Worm (Caenorhabditis elegans) whole organism, L2 larva: ENCODE data around the gene fbxa-96.

Experiments used
- ama-1 ChIP-seq: fragments of 150-350 bp; optimal IDR thresholded peaks from 2 replicates; lab custom pipeline; 2018; ENCODE audit warnings: inconsistent platforms
- ceh-16 ChIP-seq: fragments of 150-350 bp; optimal IDR thresholded peaks from 2 replicates; lab custom pipeline; 2014; ENCODE audit warnings: missing biosample characterization, missing genetic modification characterization
- mbf-1 ChIP-seq: sonication (generic microtip); optimal IDR thresholded peaks from 2 replicates; lab custom pipeline; 2017; ENCODE audit warnings: missing biosample characterization, missing genetic modification characterization
- nhr-11 ChIP-seq: fragments of 150-350 bp; optimal IDR thresholded peaks from 2 replicates; lab custom pipeline; 2014; ENCODE audit warnings: missing biosample characterization, missing genetic modification characterization
- nhr-6 ChIP-seq: fragments of 150-350 bp; optimal IDR thresholded peaks from 2 replicates; lab custom pipeline; 2014; ENCODE audit warnings: missing biosample characterization, missing genetic modification characterization
- snpc-4 ChIP-seq: fragments of 150-350 bp; optimal IDR thresholded peaks from 2 replicates; lab custom pipeline; 2014; ENCODE audit warnings: missing biosample characterization, missing genetic modification characterization
- unc-39 ChIP-seq: fragments of 150-350 bp; optimal IDR thresholded peaks from 2 replicates; lab custom pipeline; 2014; ENCODE audit warnings: missing biosample characterization, missing genetic modification characterization
- unc-62 ChIP-seq: fragments of 150-350 bp; optimal IDR thresholded peaks from 2 replicates; lab custom pipeline; 2014; ENCODE audit warnings: missing biosample characterization, missing genetic modification reagents, missing genetic modification characterization
- ztf-11 ChIP-seq: sonication (generic microtip); optimal IDR thresholded peaks from 2 replicates; lab custom pipeline; 2017; ENCODE audit warnings: missing biosample characterization, missing genetic modification characterization

ce11 chrX:15076909-15077308, 16.7 kb upstream of the fbxa-96 start:
- no peak for TF ChIP-seq nhr-6
- no peak for TF ChIP-seq ceh-16 (tag; lab: Kevin White, UChicago)
- TF ChIP-seq nhr-11, result no peak
- TF ChIP-seq mbf-1 (tag; lab: Kevin White, UChicago), result no peak
- TF ChIP-seq unc-62 (GFP tag; lab: Kevin White, UChicago), result no peak
- no peak for TF ChIP-seq snpc-4 (tag; lab: Kevin White, UChicago)
- TF ChIP-seq ama-1 (lab: Kevin White, UChicago), result peak; percentile 57
- no peak for TF ChIP-seq ztf-11 (tag; lab: Kevin White, UChicago)
- TF ChIP-seq unc-39 (tag; lab: Kevin White, UChicago), result no peak
